Worm (Caenorhabditis elegans): ENCODE measurements around the gene anat-1.

anat-1 gene

DNA sequence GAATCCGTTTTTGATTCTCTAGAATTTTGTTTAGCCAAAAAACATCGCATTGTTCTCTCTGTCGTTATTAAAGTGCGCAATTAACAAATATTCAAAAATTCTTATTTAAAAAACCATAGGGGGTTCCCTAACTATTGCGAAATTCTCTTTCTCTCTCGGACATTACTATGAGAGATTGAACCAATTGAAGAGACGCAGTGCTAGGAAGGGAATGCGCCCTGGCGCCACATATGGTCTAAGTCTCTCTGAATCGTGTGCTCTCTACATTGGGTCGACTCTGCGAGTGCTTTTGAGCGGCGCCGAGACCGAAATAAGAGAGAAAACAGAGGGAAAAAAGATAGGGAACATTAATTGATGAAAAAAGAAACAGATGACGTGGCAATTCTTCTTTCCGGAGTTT, 15.2 kb downstream of the anat-1 start (continued):
- TF ChIP-seq nhr-20 (tag; optimal IDR thresholded peaks at IDR 0.05) (peak; percentile 70), dsc-1 (tag; optimal IDR thresholded peaks at IDR 0.05) (peak; percentile 90), egl-27 (tag; optimal IDR thresholded peaks at IDR 0.05) (peak in 1 of 2 experiments; percentile 16), egl-13 (tag; optimal IDR thresholded peaks at IDR 0.05) (peak; percentile 37), nhr-84 (tag; optimal IDR thresholded peaks at IDR 0.05) (no peak), pqm-1 (tag; optimal IDR thresholded peaks at IDR 0.05) (no peak), grh-1 (GFP tag; IDR thresholded peaks at IDR 0.05) (no peak), snpc-4 (tag; optimal IDR thresholded peaks at IDR 0.05) (peak; percentile 54), jun-1 (tag; optimal IDR thresholded peaks at IDR 0.05) (peak; percentile 25), lin-13 (GFP tag; optimal IDR thresholded peaks at IDR 0.05) (peak; percentile 37), skn-1 (tag; optimal IDR thresholded peaks at IDR 0.05) (peak; percentile 82), ztf-11 (tag; optimal IDR thresholded peaks at IDR 0.05) (no peak), efl-1 (optimal IDR thresholded peaks at IDR 0.05) (peak; percentile 67 to 76), efl-1 (GFP tag; optimal IDR thresholded peaks at IDR 0.05 in 1 of 2) (peak; percentile 42 to 88)

DNA sequence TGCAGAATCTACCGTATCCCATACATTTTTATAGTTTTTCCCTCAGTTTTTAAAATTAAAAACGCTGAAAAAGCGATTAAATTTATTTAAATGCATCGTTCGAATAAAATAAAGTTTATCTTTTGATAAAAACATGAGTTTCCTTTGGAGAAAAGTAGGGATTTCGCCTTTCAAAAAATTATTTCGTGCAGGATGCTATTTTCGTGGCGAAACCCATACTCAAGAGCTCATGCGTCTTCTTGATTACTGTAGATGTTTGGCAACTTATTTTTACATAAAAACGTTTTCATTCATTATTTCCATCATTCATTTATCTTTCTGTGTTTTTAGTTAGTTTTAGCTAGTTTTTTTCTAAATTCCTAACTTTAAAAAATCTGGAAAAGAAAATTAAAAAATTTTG, 19.3 kb downstream of the anat-1 start:
- TF ChIP-seq fkh-8 (tag; optimal IDR thresholded peaks at IDR 0.05) (no peak), lsy-2 (tag; optimal IDR thresholded peaks at IDR 0.05) (no peak), lin-13 (GFP tag; optimal IDR thresholded peaks at IDR 0.05) (no peak), nhr-28 (tag; optimal IDR thresholded peaks at IDR 0.05) (no peak), mef-2 (tag; optimal IDR thresholded peaks at IDR 0.05) (no peak)

DNA sequence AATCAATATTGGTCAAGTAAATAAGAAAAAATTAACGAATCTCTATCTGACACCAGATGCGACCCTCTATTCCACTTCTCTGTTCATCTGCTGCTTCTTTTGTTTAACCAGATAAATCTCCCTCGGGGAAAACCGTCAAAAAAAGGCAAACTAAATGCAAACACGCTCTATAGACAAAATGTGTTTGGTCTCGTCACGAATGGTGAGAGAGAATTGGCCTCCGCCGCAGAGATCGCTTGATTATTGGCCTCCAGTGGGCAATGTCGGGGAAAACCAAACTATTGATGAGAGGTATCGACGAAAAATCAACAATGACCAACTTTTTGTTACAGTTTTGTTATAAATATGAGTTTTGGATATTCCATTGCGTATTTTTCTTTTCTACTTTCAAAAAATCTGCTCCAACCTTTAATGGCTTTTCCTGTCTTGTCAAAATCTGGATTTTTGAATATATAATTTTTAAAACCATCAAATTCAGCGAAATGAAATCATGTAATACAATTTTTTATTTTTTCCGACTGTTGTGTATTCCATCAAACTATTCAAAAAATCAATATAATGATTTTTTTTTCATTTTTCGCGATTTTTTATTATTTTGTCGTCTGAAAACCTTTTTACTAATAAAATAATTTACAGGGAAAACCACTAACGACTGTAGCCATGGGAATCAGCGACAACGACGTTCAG, 19.9 kb downstream of the anat-1 start, which contains the start of the genes C17H12.2 and vha-8:
Gene C17H12.2 (minus strand): TSS at position 51 of the 687 bp plus-strand sequence.
Gene vha-8 (plus strand): TSS at position 637 of the 687 bp plus-strand sequence.
- TF ChIP-seq nhr-90 (tag; optimal IDR thresholded peaks at IDR 0.05; ENCODE audit: poor library complexity) (peak; percentile 89), unc-98 (GFP tag; IDR thresholded peaks at IDR 0.05) (no peak), ama-1 (optimal IDR thresholded peaks at IDR 0.05) (peak; percentile 29), dpl-1 (GFP tag; optimal IDR thresholded peaks at IDR 0.05) (peak; percentile 83 to 88 (median 86)), elt-3 (tag; optimal IDR thresholded peaks at IDR 0.05) (peak in 4 of 6 experiments; percentile 11 to 94 (median 79)), irx-1 (tag; optimal IDR thresholded peaks at IDR 0.05) (peak; percentile 76), sptf-1 (tag; optimal IDR thresholded peaks at IDR 0.05) (no peak), C16A3.4 (tag; optimal IDR thresholded peaks at IDR 0.05) (peak; percentile 98), mdl-1 (tag; optimal IDR thresholded peaks at IDR 0.05) (peak in 1 of 2 experiments; percentile 85), unc-86 (tag; optimal IDR thresholded peaks at IDR 0.05) (peak; percentile 85), unc-62 (GFP tag; optimal IDR thresholded peaks at IDR 0.05) (no peak), hlh-17 (GFP tag; optimal IDR thresholded peaks at IDR 0.05; ENCODE audit: borderline replicate concordance) (no peak), zip-4 (GFP tag; optimal IDR thresholded peaks at IDR 0.05) (peak; percentile 69), nhr-20 (tag; optimal IDR thresholded peaks at IDR 0.05) (peak; percentile 95), sox-4 (tag; optimal IDR thresholded peaks at IDR 0.05) (no peak), unc-130 (tag; optimal IDR thresholded peaks at IDR 0.05) (peak; percentile 97), snpc-4 (tag; optimal IDR thresholded peaks at IDR 0.05) (peak; percentile 84), fkh-10 (GFP tag; optimal IDR thresholded peaks at IDR 0.05) (peak; percentile 55), ztf-11 (tag; optimal IDR thresholded peaks at IDR 0.05) (peak in 1 of 2 experiments; percentile 55), nhr-47 (tag; optimal IDR thresholded peaks at IDR 0.05) (peak; percentile 94), tbx-2 (tag; optimal IDR thresholded peaks at IDR 0.05) (peak; percentile 93), elt-2 (tag; optimal IDR thresholded peaks at IDR 0.05) (peak; percentile 7), hpl-2 (GFP tag; optimal IDR thresholded peaks at IDR 0.05) (peak; percentile 64), Y116A8C.19 (tag; optimal IDR thresholded peaks at IDR 0.05; ENCODE audit: borderline replicate concordance) (no peak), alr-1 (tag; optimal IDR thresholded peaks at IDR 0.05; ENCODE audit: borderline replicate concordance) (no peak), nhr-77 (tag; optimal IDR thresholded peaks at IDR 0.05) (peak; percentile 98), ceh-82 (tag; optimal IDR thresholded peaks at IDR 0.05) (peak; percentile 82 to 98 (median 84)), hlh-4 (tag; optimal IDR thresholded peaks at IDR 0.05) (no peak), swsn-7 (tag; optimal IDR thresholded peaks at IDR 0.05) (peak; percentile 93), jun-1 (tag; optimal IDR thresholded peaks at IDR 0.05) (peak; percentile 90), rnt-1 (tag; optimal IDR thresholded peaks at IDR 0.05) (peak; percentile 95), pax-3 (tag; optimal IDR thresholded peaks at IDR 0.05) (peak; percentile 62), ets-5 (GFP tag; IDR thresholded peaks at IDR 0.05) (no peak), lir-3 (tag; optimal IDR thresholded peaks at IDR 0.05; ENCODE audit: poor library complexity) (peak; percentile 73)
